Fruit fly (Drosophila melanogaster): ENCODE results near the gene wrm1.

Gene wrm1

dm6 chr3L:7360324-7360852 is 25.4 kb upstream of the wrm1 start, which contains the start of gene Sec63 (continued):
- TF ChIP-seq ro (GFP tag; IDR thresholded peaks at IDR 0.05) (no peak), kah (GFP tag; optimal IDR thresholded peaks at IDR 0.05) (no peak), CG1647 (GFP tag; optimal IDR thresholded peaks at IDR 0.05) (peak; percentile 17), Spps (tag; optimal IDR thresholded peaks at IDR 0.05) (no peak), CG4424 (GFP tag; optimal IDR thresholded peaks at IDR 0.05) (peak; percentile 45), CG17912 (GFP tag; optimal IDR thresholded peaks at IDR 0.05) (peak; percentile 28), CG17361 (GFP tag; IDR thresholded peaks at IDR 0.05) (peak; percentile 37; the same call in 1 of the 3 replicates), CrebB (tag; optimal IDR thresholded peaks at IDR 0.05) (no peak), disco-r (GFP tag; optimal IDR thresholded peaks at IDR 0.05) (no peak), CG14441 (GFP tag; IDR thresholded peaks at IDR 0.05) (peak; percentile 64; the same call in 1 of the 2 replicates), CG2678 (tag; optimal IDR thresholded peaks at IDR 0.05) (peak; percentile 63), ftz-f1 (GFP tag; optimal IDR thresholded peaks at IDR 0.05) (no peak), CG3726 (GFP tag; IDR thresholded peaks at IDR 0.05) (no peak), Meics (GFP tag; optimal IDR thresholded peaks at IDR 0.05) (peak; percentile 69), CG17802 (tag; optimal IDR thresholded peaks at IDR 0.05) (no peak), HLH54F (GFP tag; optimal IDR thresholded peaks at IDR 0.05) (peak; percentile 6), CG7372 (GFP tag; IDR thresholded peaks at IDR 0.05) (peak; percentile 43; the same call in 1 of the 2 replicates), CG9876 (GFP tag; optimal IDR thresholded peaks at IDR 0.05) (no peak), CG6813 (GFP tag; optimal IDR thresholded peaks at IDR 0.05) (no peak), CoRest (tag; optimal IDR thresholded peaks at IDR 0.05) (peak; percentile 34), CG9932 (GFP tag; IDR thresholded peaks at IDR 0.05) (peak; percentile 78), CG11456 (GFP tag; IDR thresholded peaks at IDR 0.05) (peak; percentile 68; the same call in 1 of the 3 replicates), CG12071 (GFP tag; optimal IDR thresholded peaks at IDR 0.05) (no peak), CG12769 (tag; optimal IDR thresholded peaks at IDR 0.05) (no peak), CG10366 (GFP tag; IDR thresholded peaks at IDR 0.05) (peak; percentile 35; the same call in 1 of the 2 replicates), salm (tag; optimal IDR thresholded peaks at IDR 0.05) (no peak), Rx (GFP tag; IDR thresholded peaks at IDR 0.05) (no peak), CG4820 (GFP tag; optimal IDR thresholded peaks at IDR 0.05) (peak; percentile 21), mld (GFP tag; IDR thresholded peaks at IDR 0.05; ENCODE audit: partially characterized antibody) (peak; percentile 87; the same call in 2 of the 3 replicates), CHES-1-like (GFP tag; optimal IDR thresholded peaks at IDR 0.05) (peak; percentile 45), ssp (GFP tag; IDR thresholded peaks at IDR 0.05) (0 out of 2 replicates have a peak, but pooled peaks have one; percentile 30), D (optimal IDR thresholded peaks at IDR 0.05) (no peak), D (GFP tag; optimal IDR thresholded peaks at IDR 0.05) (peak; percentile 3)

dm6 chr3L:7359827-7360323 is 24.8 kb upstream of the wrm1 start, which contains the start of gene pst:
TSS of gene pst (minus strand) at chr3L:7360263.
- TF ChIP-seq CG9932 (GFP tag; IDR thresholded peaks at IDR 0.05) (no peak), Bteb2 (GFP tag; optimal IDR thresholded peaks at IDR 0.05) (no peak), dmrt11E (tag; optimal IDR thresholded peaks at IDR 0.05) (no peak), unpg (GFP tag; optimal IDR thresholded peaks at IDR 0.05) (no peak), Hr3 (GFP tag; optimal IDR thresholded peaks at IDR 0.05) (no peak), tgo (GFP tag; IDR thresholded peaks at IDR 0.05) (no peak), cg (GFP tag; optimal IDR thresholded peaks at IDR 0.05) (no peak), grau (tag; optimal IDR thresholded peaks at IDR 0.05) (no peak), CG10654 (GFP tag; optimal IDR thresholded peaks at IDR 0.05) (no peak), CG11456 (GFP tag; IDR thresholded peaks at IDR 0.05) (peak; percentile 60; the same call in 1 of the 3 replicates), croc (GFP tag; conservative IDR thresholded peaks at IDR 0.05) (no peak), CHES-1-like (GFP tag; optimal IDR thresholded peaks at IDR 0.05) (peak; percentile 20), Xrp1 (GFP tag; IDR thresholded peaks at IDR 0.05) (no peak), Bgb (GFP tag; IDR thresholded peaks at IDR 0.05; ENCODE audit: partially characterized antibody) (peak; percentile 64), Rfx (GFP tag; IDR thresholded peaks at IDR 0.05) (peak; percentile 27; the same call in 1 of the 2 replicates), Antp (GFP tag; optimal IDR thresholded peaks at IDR 0.05) (no peak), otp (GFP tag; IDR thresholded peaks at IDR 0.05) (peak; percentile 39; the same call in 1 of the 3 replicates), CG11085 (GFP tag; IDR thresholded peaks at IDR 0.05) (no peak), CG11093 (GFP tag; IDR thresholded peaks at IDR 0.05) (no peak), CG8290 (GFP tag; optimal IDR thresholded peaks at IDR 0.05) (no peak), CG8290 (tag; optimal IDR thresholded peaks at IDR 0.05) (peak in 1 of 2 experiments; percentile 87), sd (tag; optimal IDR thresholded peaks at IDR 0.05) (peak; percentile 44)

Data from whole organism, embryonic.